Worm (Caenorhabditis elegans) whole organism, mixed stage, embryonic: Measurements from ENCODE around the gene rpt-3.

ENCODE experiments used
- ceh-43 ChIP-seq: fragments of 200-800 bp; sonication (Bioruptor generic); optimal IDR thresholded peaks from 2 replicates; lab custom pipeline; 2018; ENCODE audit warnings: mild to moderate bottlenecking, missing genetic modification characterization, moderate library complexity, missing compliant biosample characterization
- drap-1 ChIP-seq: fragments of 200-800 bp; sonication (Bioruptor generic); optimal IDR thresholded peaks from 3 replicates; lab custom pipeline; 2018; ENCODE audit warnings: mild to moderate bottlenecking, missing genetic modification characterization, missing compliant biosample characterization
- ham-2 ChIP-seq: fragments of 200-800 bp; sonication (Bioruptor generic); optimal IDR thresholded peaks from 2 replicates; lab custom pipeline; 2018; ENCODE audit warnings: mild to moderate bottlenecking, missing genetic modification characterization, missing compliant biosample characterization
- lsy-2 ChIP-seq: fragments of 150-350 bp; optimal IDR thresholded peaks from 2 replicates; lab custom pipeline; 2014; ENCODE audit warnings: missing biosample characterization, missing genetic modification characterization
- nhr-28 ChIP-seq: fragments of 150-350 bp; optimal IDR thresholded peaks from 2 replicates; lab custom pipeline; 2014; ENCODE audit warnings: missing biosample characterization, missing genetic modification characterization
- unc-39 ChIP-seq: fragments of 150-350 bp; optimal IDR thresholded peaks from 2 replicates; lab custom pipeline; 2014; ENCODE audit warnings: missing biosample characterization, missing genetic modification characterization
- unc-62 ChIP-seq: fragments of 150-350 bp; optimal IDR thresholded peaks from 2 replicates; lab custom pipeline; 2014; ENCODE audit warnings: missing biosample characterization, missing genetic modification reagents, missing genetic modification characterization

ce11 chrIII:6453665-6454064, 35.9 kb upstream of the rpt-3 start:
- TF ChIP-seq ham-2 (peak; percentile 75), nhr-28 (tag; lab: Kevin White, UChicago) (no peak), unc-39 (no peak), unc-62 (GFP tag; lab: Kevin White, UChicago) (no peak), ceh-43 (GFP tag; lab: Kevin White, UChicago) (peak; percentile 7), drap-1 (GFP tag; lab: Kevin White, UChicago) (peak; percentile 63), lsy-2 (peak; percentile 82)
